Worm (Caenorhabditis elegans): ENCODE measurements around the gene F47E1.1.

DNA sequence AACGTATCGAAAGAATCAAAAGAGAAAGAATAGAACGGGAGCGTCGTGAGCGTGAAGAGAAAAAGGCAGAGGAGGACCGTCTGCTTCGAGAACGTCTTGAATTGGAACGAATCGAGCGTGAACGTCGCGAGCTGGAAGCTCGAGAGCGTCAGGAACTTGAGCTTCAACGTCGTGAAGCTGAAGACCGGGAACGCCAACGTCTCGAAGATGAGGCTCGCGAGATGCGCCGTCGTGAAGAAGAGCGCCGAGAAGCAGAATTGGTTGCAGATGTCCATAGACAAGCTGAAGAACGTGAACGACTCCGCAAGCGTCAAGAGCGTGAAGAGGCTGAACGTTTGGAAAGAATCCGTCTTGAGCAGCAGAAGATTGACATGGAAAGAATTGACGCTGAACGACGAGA is 28.9 kb downstream of the F47E1.1 start:
- TF ChIP-seq unc-39 (tag; optimal IDR thresholded peaks at IDR 0.05) (no peak), skn-1 (tag; optimal IDR thresholded peaks at IDR 0.05) (no peak), nhr-25 (tag; optimal IDR thresholded peaks at IDR 0.05) (no peak), unc-62 (GFP tag; optimal IDR thresholded peaks at IDR 0.05) (no peak), nhr-129 (tag; optimal IDR thresholded peaks at IDR 0.05) (no peak), lin-11 (tag; optimal IDR thresholded peaks at IDR 0.05) (no peak), egl-27 (tag; optimal IDR thresholded peaks at IDR 0.05) (no peak), mdl-1 (tag; optimal IDR thresholded peaks at IDR 0.05) (no peak)
